Fruit fly (Drosophila melanogaster) whole organism, embryonic: Measurements from ENCODE around the gene CheB38c.

Experiments used
- Awh ChIP-seq: fragments of 200-800 bp; sonication (Bioruptor generic); IDR thresholded peaks from 2 replicates; pipeline ENCODE4, ENCODE4 v1.3.6; 2022; ENCODE audit warnings: missing biosample characterization, missing genetic modification characterization
- CG10147 ChIP-seq: fragments of 200-800 bp; sonication (Bioruptor generic); optimal IDR thresholded peaks from 2 replicates; lab custom pipeline; 2019; ENCODE audit warnings: missing biosample characterization, mild to moderate bottlenecking, missing genetic modification characterization, moderate library complexity
- CG1024 ChIP-seq: fragments of 200-800 bp; sonication (Bioruptor generic); IDR thresholded peaks from 2 replicates; pipeline ENCODE4 v1.3.6; 2022; ENCODE audit warnings: missing biosample characterization, missing genetic modification characterization
- CG10654 ChIP-seq: fragments of 200-800 bp; sonication (Bioruptor generic); optimal IDR thresholded peaks from 2 replicates; lab custom pipeline; 2016; ENCODE audit warnings: missing biosample characterization, missing genetic modification characterization
- CG12769 ChIP-seq: fragments of 200-800 bp; sonication (Bioruptor generic); optimal IDR thresholded peaks from 2 replicates; lab custom pipeline; 2019; ENCODE audit warnings: missing biosample characterization, mild to moderate bottlenecking, missing genetic modification characterization, moderate library complexity
- CG13894 ChIP-seq: fragments of 200-800 bp; sonication (Bioruptor generic); optimal IDR thresholded peaks from 3 replicates; lab custom pipeline; 2018; ENCODE audit warnings: missing biosample characterization, mild to moderate bottlenecking, missing genetic modification characterization, moderate library complexity
- CG1603 ChIP-seq: fragments of 200-800 bp; sonication (Bioruptor generic); optimal IDR thresholded peaks from 2 replicates; lab custom pipeline; 2019; ENCODE audit warnings: missing biosample characterization, mild to moderate bottlenecking, missing genetic modification characterization, moderate library complexity
- CG31224 ChIP-seq: fragments of 200-800 bp; sonication (Bioruptor generic); IDR thresholded peaks from 2 replicates; pipeline ENCODE4 v1.3.6; 2022; ENCODE audit warnings: missing biosample characterization, missing genetic modification characterization
- CG33213 ChIP-seq: fragments of 200-800 bp; sonication (Bioruptor generic); optimal IDR thresholded peaks from 3 replicates; lab custom pipeline; 2016; ENCODE audit warnings: missing biosample characterization, missing genetic modification characterization
- CG34224 ChIP-seq: fragments of 200-800 bp; sonication (Bioruptor generic); IDR thresholded peaks from 3 replicates; pipeline ENCODE4 v1.3.6; 2022; ENCODE audit warnings: missing biosample characterization, missing genetic modification characterization; ENCODE audit not compliant: partially characterized antibody
- CG4617 ChIP-seq: fragments of 200-800 bp; sonication (Bioruptor generic); optimal IDR thresholded peaks from 3 replicates; lab custom pipeline; 2016; ENCODE audit warnings: missing biosample characterization, missing genetic modification characterization, borderline replicate concordance
- CG6254 ChIP-seq: fragments of 200-800 bp; sonication (Bioruptor generic); optimal IDR thresholded peaks from 3 replicates; lab custom pipeline; 2017; ENCODE audit warnings: mild to moderate bottlenecking, missing biosample characterization, missing genetic modification reagents, missing genetic modification characterization
- CG6791 ChIP-seq: fragments of 200-800 bp; sonication (Bioruptor generic); IDR thresholded peaks from 3 replicates; pipeline ENCODE4 v1.3.6; 2022; ENCODE audit warnings: missing biosample characterization, missing genetic modification characterization; ENCODE audit not compliant: partially characterized antibody
- CG7963 ChIP-seq: fragments of 200-800 bp; sonication (Bioruptor generic); IDR thresholded peaks from 3 replicates; pipeline ENCODE4 v1.3.6; 2022; ENCODE audit warnings: missing biosample characterization, missing genetic modification characterization; ENCODE audit not compliant: partially characterized antibody
- CG8944 ChIP-seq: fragments of 200-800 bp; sonication (Bioruptor generic); optimal IDR thresholded peaks from 3 replicates; lab custom pipeline; 2016; ENCODE audit warnings: missing biosample characterization, missing genetic modification characterization
- CG9437 ChIP-seq: fragments of 200-800 bp; sonication (Bioruptor generic); optimal IDR thresholded peaks from 2 replicates; lab custom pipeline; 2018; ENCODE audit warnings: missing biosample characterization, mild to moderate bottlenecking, missing genetic modification characterization
- CG9932 ChIP-seq: fragments of 200-800 bp; sonication (Bioruptor generic); IDR thresholded peaks from 2 replicates; pipeline ENCODE4 v1.3.6; 2022; ENCODE audit warnings: missing biosample characterization, missing genetic modification characterization
- CrebB ChIP-seq: fragments of 200-800 bp; sonication (Bioruptor generic); optimal IDR thresholded peaks from 3 replicates; lab custom pipeline; 2018; ENCODE audit warnings: missing biosample characterization, mild to moderate bottlenecking, missing genetic modification characterization
- Dfd ChIP-seq, 2 experiments: fragments of >200 bp; optimal IDR thresholded peaks; 2 replicates each; lab custom pipeline; 2017; ENCODE audit warnings: missing biosample characterization in 2 of 2, missing genetic modification characterization in 2 of 2
- Doc3 ChIP-seq: fragments of 200-800 bp; sonication (Bioruptor generic); IDR thresholded peaks from 3 replicates; pipeline ENCODE4 v1.3.6; 2022; ENCODE audit warnings: missing biosample characterization, missing genetic modification characterization; ENCODE audit not compliant: partially characterized antibody
- Ets65A ChIP-seq: fragments of 200-800 bp; sonication (Bioruptor generic); peaks from one replicate; lab custom pipeline; 2016; ENCODE audit warnings: missing biosample characterization, missing genetic modification characterization
- GATAe ChIP-seq: fragments of 200-800 bp; sonication (Bioruptor generic); conservative IDR thresholded peaks from 2 replicates; pipeline ENCODE4 v1.3.6; 2022; ENCODE audit warnings: missing biosample characterization, missing genetic modification characterization
- H2.0 ChIP-seq: fragments of 200-800 bp; sonication (Bioruptor generic); IDR thresholded peaks from 2 replicates; pipeline ENCODE4 v1.3.6; 2022; ENCODE audit warnings: missing biosample characterization, missing genetic modification characterization
- Med ChIP-seq: fragments of 200-800 bp; sonication (Bioruptor generic); peaks from one replicate; lab custom pipeline; 2016; ENCODE audit warnings: missing biosample characterization, missing genetic modification characterization, mild to moderate bottlenecking, inconsistent platforms, moderate library complexity
- Mrtf ChIP-seq: fragments of 200-800 bp; sonication (Bioruptor generic); IDR thresholded peaks from 3 replicates; pipeline ENCODE4 v1.3.6; 2022; ENCODE audit warnings: missing biosample characterization, missing genetic modification characterization
- NFAT ChIP-seq: fragments of 200-800 bp; sonication (Bioruptor generic); IDR thresholded peaks from 2 replicates; pipeline ENCODE4 v1.3.6; 2022; ENCODE audit warnings: missing biosample characterization, missing genetic modification characterization
- Poxn ChIP-seq: fragments of 200-800 bp; sonication (Bioruptor generic); IDR thresholded peaks from 2 replicates; pipeline ENCODE4 v1.3.6; 2022; ENCODE audit warnings: missing biosample characterization, missing genetic modification characterization
- Scr ChIP-seq: fragments of 200-800 bp; sonication (Bioruptor generic); IDR thresholded peaks from 2 replicates; pipeline ENCODE4 v1.3.6; 2022; ENCODE audit warnings: missing biosample characterization, missing genetic modification characterization; ENCODE audit not compliant: partially characterized antibody
- Trl ChIP-seq, 3 experiments: fragments of >200 bp in 2 of 3; fragments of 200-800 bp in 1 of 3; sonication (Bioruptor generic) in 1 of 3; optimal IDR thresholded peaks; 2 replicates in 1 of 3; 3 replicates in 2 of 3; lab custom pipeline; 2016 to 2017; ENCODE audit warnings: missing biosample characterization in 1 of 3, missing genetic modification characterization in 1 of 3
- abd-A ChIP-seq: fragments of 200-800 bp; sonication (Bioruptor generic); optimal IDR thresholded peaks from 3 replicates; lab custom pipeline; 2019; ENCODE audit warnings: missing biosample characterization, mild to moderate bottlenecking, missing genetic modification characterization, moderate library complexity
- corto ChIP-seq: fragments of 200-800 bp; sonication (Bioruptor generic); optimal IDR thresholded peaks from 2 replicates; lab custom pipeline; 2016; ENCODE audit warnings: missing biosample characterization, mild to moderate bottlenecking, missing genetic modification characterization, moderate library complexity
- dmrt11E ChIP-seq: fragments of 200-800 bp; sonication (Bioruptor generic); optimal IDR thresholded peaks from 3 replicates; lab custom pipeline; 2018; ENCODE audit warnings: missing biosample characterization, mild to moderate bottlenecking, missing genetic modification characterization, moderate library complexity
- ewg ChIP-seq: fragments of 200-800 bp; sonication (Bioruptor generic); optimal IDR thresholded peaks from 3 replicates; lab custom pipeline; 2017; ENCODE audit warnings: mild to moderate bottlenecking, missing biosample characterization, missing genetic modification reagents, missing genetic modification characterization
- gfzf ChIP-seq: fragments of 200-800 bp; sonication (Bioruptor generic); optimal IDR thresholded peaks from 2 replicates; lab custom pipeline; 2016; ENCODE audit warnings: missing biosample characterization, mild to moderate bottlenecking, missing genetic modification characterization, moderate library complexity
- gro ChIP-seq: fragments of 200-800 bp; sonication (Bioruptor generic); optimal IDR thresholded peaks from 2 replicates; lab custom pipeline; 2016; ENCODE audit warnings: missing biosample characterization, missing genetic modification characterization
- gsb ChIP-seq: fragments of 200-800 bp; sonication (Bioruptor generic); IDR thresholded peaks from 2 replicates; pipeline ENCODE4 v1.3.6; 2022; ENCODE audit warnings: missing biosample characterization, missing genetic modification characterization
- lov ChIP-seq, 2 experiments: fragments of 200-800 bp in 1 of 2; fragments of >200 bp in 1 of 2; sonication (Bioruptor generic) in 1 of 2; IDR thresholded peaks in 1 of 2; optimal IDR thresholded peaks in 1 of 2; 2 replicates in 1 of 2; 3 replicates in 1 of 2; pipeline versions ENCODE4 v1.3.6 to Lab custom; 2017 to 2022; ENCODE audit warnings: missing biosample characterization in 1 of 2, missing genetic modification characterization in 1 of 2
- sd ChIP-seq: fragments of 200-800 bp; sonication (Bioruptor generic); optimal IDR thresholded peaks from 3 replicates; lab custom pipeline; 2018; ENCODE audit warnings: missing biosample characterization, mild to moderate bottlenecking, missing genetic modification characterization, moderate library complexity
- sisA ChIP-seq: fragments of 200-800 bp; sonication (Bioruptor generic); IDR thresholded peaks from 2 replicates; pipeline ENCODE4 v1.3.6; 2022; ENCODE audit warnings: missing biosample characterization, missing genetic modification characterization
- slp2 ChIP-seq: fragments of 200-800 bp; sonication (Bioruptor generic); optimal IDR thresholded peaks from 2 replicates; lab custom pipeline; 2016; ENCODE audit warnings: missing biosample characterization, missing genetic modification characterization
- sob ChIP-seq: fragments of 200-800 bp; sonication (Bioruptor generic); IDR thresholded peaks from 2 replicates; pipeline ENCODE4 v1.3.6; 2022; ENCODE audit warnings: missing biosample characterization, missing genetic modification characterization
- tna ChIP-seq: fragments of 200-800 bp; sonication (Bioruptor generic); IDR thresholded peaks from 2 replicates; pipeline ENCODE4 v1.3.6; 2022; ENCODE audit warnings: missing biosample characterization, missing genetic modification characterization; ENCODE audit not compliant: partially characterized antibody
- tx ChIP-seq: fragments of 200-800 bp; sonication (Bioruptor generic); optimal IDR thresholded peaks from 2 replicates; lab custom pipeline; 2016; ENCODE audit warnings: missing biosample characterization, missing genetic modification characterization
- usp ChIP-seq: fragments of >200 bp; optimal IDR thresholded peaks from 2 replicates; lab custom pipeline; 2017; ENCODE audit warnings: missing biosample characterization, missing genetic modification characterization
- wor ChIP-seq: fragments of 200-800 bp; sonication (Bioruptor generic); IDR thresholded peaks from 2 replicates; pipeline ENCODE4 v1.3.6; 2022; ENCODE audit warnings: missing biosample characterization, missing genetic modification characterization
- z ChIP-seq: fragments of 200-800 bp; sonication (Bioruptor generic); IDR thresholded peaks from 3 replicates; pipeline ENCODE4 v1.3.6; 2022; ENCODE audit warnings: missing biosample characterization, missing genetic modification characterization
- zen ChIP-seq: fragments of 200-800 bp; sonication (Bioruptor generic); optimal IDR thresholded peaks from 3 replicates; lab custom pipeline; 2018; ENCODE audit warnings: missing biosample characterization, mild to moderate bottlenecking, missing genetic modification characterization, moderate library complexity

Gene CheB38c

DNA sequence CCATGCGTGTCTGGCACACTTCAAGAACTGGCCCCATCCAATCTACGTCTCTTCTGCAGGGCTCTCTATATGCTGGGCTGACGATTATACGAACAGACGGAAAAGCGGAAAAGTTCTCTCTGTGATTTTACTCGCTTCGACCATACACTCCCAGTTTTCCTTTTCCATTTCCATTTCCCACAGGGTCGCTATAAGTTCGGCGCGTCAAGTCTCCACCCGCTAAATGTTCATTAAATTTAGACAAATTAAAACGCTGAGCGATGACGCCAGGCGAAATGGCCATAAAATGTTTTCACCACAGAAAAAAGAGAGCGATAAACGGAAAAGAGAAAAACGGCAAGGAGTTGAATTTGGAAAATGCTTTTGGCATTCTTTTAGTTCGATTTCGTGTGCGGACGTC is 46.7 kb upstream of the CheB38c start, which contains the start of gene CG31675:
TSS of gene CG31675 (plus strand) at position 375 of the 400 bp plus-strand sequence.
- TF ChIP-seq NFAT = no peak
- TF ChIP-seq Doc3 (GFP tag; lab: Robert Waterston, UW) = no peak
- TF ChIP-seq CG13894 (tag; lab: Kevin White, UChicago) = peak; percentile 38
- peak; percentile 88 for TF ChIP-seq CG12769
- TF ChIP-seq Ets65A (GFP tag; lab: Kevin White, UChicago) = peak; percentile 73
- TF ChIP-seq sd = peak; percentile 57
- no peak for TF ChIP-seq CG9932 (GFP tag; lab: Robert Waterston, UW)
- TF ChIP-seq Trl (optimal IDR thresholded peaks at IDR 0.05; lab: Kevin White, UChicago) = peak; percentile 8 to 41
- TF ChIP-seq Trl (GFP tag; optimal IDR thresholded peaks at IDR 0.05; lab: Kevin White, UChicago) = no peak
- 0 out of 3 replicates have a peak, but pooled peaks have one; percentile 11 for TF ChIP-seq CG34224 (GFP tag; lab: Robert Waterston, UW)
- 0 out of 3 replicates have a peak, but pooled peaks have one; percentile 20 for TF ChIP-seq CG7963 (GFP tag; lab: Robert Waterston, UW)
- peak; percentile 72 for TF ChIP-seq abd-A (tag; lab: Kevin White, UChicago)
- TF ChIP-seq z (GFP tag; lab: Robert Waterston, UW) = 0 out of 3 replicates have a peak, but pooled peaks have one; percentile 42
- peak; percentile 16 for TF ChIP-seq CG10147
- TF ChIP-seq Med (GFP tag; lab: Kevin White, UChicago) = peak; percentile 39
- 0 out of 2 replicates have a peak, but pooled peaks have one; percentile 6 for TF ChIP-seq CG31224 (GFP tag; lab: Robert Waterston, UW)

DNA sequence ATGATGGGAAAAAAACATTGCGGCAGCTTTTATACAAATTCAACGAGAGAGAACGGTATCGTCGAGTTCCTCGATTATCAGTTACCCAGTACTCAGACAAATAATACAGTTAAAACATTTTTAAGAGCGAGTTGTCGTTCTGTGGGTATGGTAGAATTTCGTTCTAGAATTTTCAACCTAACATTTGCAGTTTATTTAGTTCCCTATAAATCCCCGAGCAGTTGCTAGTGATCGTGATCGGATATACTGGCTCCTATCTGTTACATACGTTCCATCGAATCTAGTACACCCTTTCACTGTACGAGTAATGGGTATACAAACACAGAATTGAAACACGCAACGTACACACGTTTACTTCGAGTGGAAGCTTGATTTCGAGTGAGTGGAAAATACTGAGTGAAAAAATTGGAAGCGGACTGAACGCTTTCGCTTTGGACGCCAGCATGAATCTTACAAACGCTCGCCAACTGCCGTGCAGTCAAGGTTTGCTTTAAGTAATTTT is 44.1 kb upstream of the CheB38c start, which contains the start of gene CG9338:
TSS of gene CG9338 (plus strand) at position 452 of the 502 bp plus-strand sequence.
- TF ChIP-seq lov (optimal IDR thresholded peaks at IDR 0.05; lab: Kevin White, UChicago) (no peak), lov (GFP tag; IDR thresholded peaks at IDR 0.05; lab: Robert Waterston, UW) (peak; percentile 88), gro (GFP tag; lab: Kevin White, UChicago) (peak; percentile 86), CG8944 (GFP tag; lab: Kevin White, UChicago) (peak; percentile 75), CG1024 (GFP tag; lab: Robert Waterston, UW) (no peak), Mrtf (GFP tag; lab: Robert Waterston, UW) (peak; percentile 62; the same call in 2 of the 3 replicates), dmrt11E (tag; lab: Kevin White, UChicago) (peak; percentile 30), CG33213 (GFP tag; lab: Kevin White, UChicago) (peak; percentile 70), CG6254 (GFP tag; lab: Kevin White, UChicago) (peak; percentile 85), usp (no peak), CrebB (tag; lab: Kevin White, UChicago) (peak; percentile 76), gsb (GFP tag; lab: Robert Waterston, UW) (peak; percentile 86; the same call in 1 of the 2 replicates), Awh (GFP tag; lab: Robert Waterston, UW) (peak; percentile 92), sob (peak; percentile 78), CG1603 (tag; lab: Kevin White, UChicago) (peak; percentile 75), CG4617 (GFP tag; lab: Kevin White, UChicago) (peak; percentile 16), slp2 (GFP tag; lab: Kevin White, UChicago) (peak; percentile 74), H2.0 (GFP tag; lab: Robert Waterston, UW) (peak; percentile 55), CG10147 (peak; percentile 72), ewg (GFP tag; lab: Kevin White, UChicago) (peak; percentile 60), GATAe (GFP tag; lab: Robert Waterston, UW) (peak; percentile 80), corto (GFP tag; lab: Kevin White, UChicago) (peak; percentile 76), CG9437 (GFP tag; lab: Kevin White, UChicago) (peak; percentile 58), tx (peak; percentile 70), gfzf (GFP tag; lab: Kevin White, UChicago) (no peak), CG6791 (no peak; the same call in 2 of the 3 replicates), Dfd (GFP tag; optimal IDR thresholded peaks at IDR 0.05; lab: Kevin White, UChicago) (no peak), CG10654 (peak; percentile 88), tna (no peak), Scr (GFP tag; lab: Robert Waterston, UW) (peak; percentile 55), sisA (GFP tag; lab: Robert Waterston, UW) (peak; percentile 80), zen (tag; lab: Kevin White, UChicago) (peak; percentile 84), wor (GFP tag; lab: Robert Waterston, UW) (peak; percentile 67), Poxn (no peak)
